Worm (Caenorhabditis elegans) whole organism, L2 larva: ENCODE measurements around the gene Y42A5A.3.

ENCODE experiments used
- C34F6.9 ChIP-seq: fragments of 150-350 bp; optimal IDR thresholded peaks from 2 replicates; lab custom pipeline; 2014; ENCODE audit warnings: missing biosample characterization, missing genetic modification characterization
- F13H6.1 ChIP-seq: sonication (generic microtip); optimal IDR thresholded peaks from 2 replicates; lab custom pipeline; 2016; ENCODE audit warnings: missing genetic modification characterization, missing compliant biosample characterization
- R02D3.7 ChIP-seq: fragments of 150-350 bp; optimal IDR thresholded peaks from 2 replicates; lab custom pipeline; 2014; ENCODE audit warnings: missing biosample characterization, missing genetic modification characterization
- Y55F3AM.14 ChIP-seq: fragments of 200-800 bp; sonication (Bioruptor generic); optimal IDR thresholded peaks from 2 replicates; lab custom pipeline; 2018; ENCODE audit warnings: mild to moderate bottlenecking, missing genetic modification characterization, missing compliant biosample characterization
- alr-1 ChIP-seq: fragments of 150-350 bp; optimal IDR thresholded peaks from 2 replicates; lab custom pipeline; 2014; ENCODE audit warnings: missing biosample characterization, missing genetic modification characterization
- aly-2 ChIP-seq: fragments of 150-350 bp; optimal IDR thresholded peaks from 2 replicates; lab custom pipeline; 2014; ENCODE audit warnings: missing biosample characterization, missing genetic modification characterization
- ama-1 ChIP-seq: fragments of 150-350 bp; optimal IDR thresholded peaks from 2 replicates; lab custom pipeline; 2018; ENCODE audit warnings: inconsistent platforms
- ceh-16 ChIP-seq: fragments of 150-350 bp; optimal IDR thresholded peaks from 2 replicates; lab custom pipeline; 2014; ENCODE audit warnings: missing biosample characterization, missing genetic modification characterization
- ceh-82 ChIP-seq: fragments of 150-350 bp; optimal IDR thresholded peaks from 2 replicates; lab custom pipeline; 2014; ENCODE audit warnings: missing biosample characterization, missing genetic modification characterization
- crh-2 ChIP-seq: sonication (generic microtip); optimal IDR thresholded peaks from 2 replicates; lab custom pipeline; 2017; ENCODE audit warnings: missing biosample characterization, missing genetic modification characterization
- dmd-4 ChIP-seq: sonication (generic microtip); optimal IDR thresholded peaks from 2 replicates; lab custom pipeline; 2017; ENCODE audit warnings: missing biosample characterization, missing genetic modification characterization
- egl-27 ChIP-seq: sonication (generic microtip); optimal IDR thresholded peaks from 3 replicates; lab custom pipeline; 2017; ENCODE audit warnings: missing biosample characterization, missing genetic modification reagents, missing genetic modification characterization
- elt-1 ChIP-seq: fragments of 150-350 bp; optimal IDR thresholded peaks from 2 replicates; lab custom pipeline; 2014; ENCODE audit warnings: missing biosample characterization, missing genetic modification characterization
- fos-1 ChIP-seq: fragments of 150-350 bp; optimal IDR thresholded peaks from 2 replicates; lab custom pipeline; 2014; ENCODE audit warnings: missing biosample characterization, missing genetic modification characterization
- gmeb-1 ChIP-seq: fragments of 150-350 bp; optimal IDR thresholded peaks from 2 replicates; lab custom pipeline; 2014; ENCODE audit warnings: missing biosample characterization, missing genetic modification characterization
- lin-11 ChIP-seq: fragments of 150-350 bp; sonication (generic microtip); optimal IDR thresholded peaks from 2 replicates; lab custom pipeline; 2014; ENCODE audit warnings: missing biosample characterization, missing genetic modification characterization, inconsistent platforms, mixed read lengths
- lin-13 ChIP-seq: fragments of 150-350 bp; optimal IDR thresholded peaks from 2 replicates; lab custom pipeline; 2014; ENCODE audit warnings: missing biosample characterization, missing genetic modification reagents, missing genetic modification characterization
- lin-39 ChIP-seq: fragments of 150-350 bp; optimal IDR thresholded peaks from 2 replicates; lab custom pipeline; 2014; ENCODE audit warnings: missing biosample characterization, missing genetic modification reagents, missing genetic modification characterization
- lsy-2 ChIP-seq, 2 experiments: fragments of 150-350 bp in 1 of 2; sonication (generic microtip) in 1 of 2; optimal IDR thresholded peaks; 2 replicates each; lab custom pipeline; 2014 to 2017; ENCODE audit warnings: missing biosample characterization in 2 of 2, missing genetic modification characterization in 2 of 2
- mbf-1 ChIP-seq: sonication (generic microtip); optimal IDR thresholded peaks from 2 replicates; lab custom pipeline; 2017; ENCODE audit warnings: missing biosample characterization, missing genetic modification characterization
- mdl-1 ChIP-seq, 2 experiments: fragments of 150-350 bp in 1 of 2; sonication (generic microtip) in 1 of 2; optimal IDR thresholded peaks; 2 replicates each; lab custom pipeline; 2017; ENCODE audit warnings: missing biosample characterization in 2 of 2, missing genetic modification characterization in 2 of 2
- nhr-10 ChIP-seq: sonication (generic microtip); optimal IDR thresholded peaks from 2 replicates; lab custom pipeline; 2017; ENCODE audit warnings: missing biosample characterization, missing genetic modification characterization
- nhr-11 ChIP-seq: fragments of 150-350 bp; optimal IDR thresholded peaks from 2 replicates; lab custom pipeline; 2014; ENCODE audit warnings: missing biosample characterization, missing genetic modification characterization
- nhr-129 ChIP-seq: fragments of 150-350 bp; optimal IDR thresholded peaks from 2 replicates; lab custom pipeline; 2014; ENCODE audit warnings: missing biosample characterization, missing genetic modification characterization
- nhr-21 ChIP-seq: fragments of 150-350 bp; optimal IDR thresholded peaks from 2 replicates; lab custom pipeline; 2014; ENCODE audit warnings: missing biosample characterization, missing genetic modification characterization
- nhr-23 ChIP-seq: fragments of 150-350 bp; optimal IDR thresholded peaks from 2 replicates; lab custom pipeline; 2014; ENCODE audit warnings: missing biosample characterization, missing genetic modification reagents, missing genetic modification characterization
- nhr-237 ChIP-seq: fragments of 150-350 bp; optimal IDR thresholded peaks from 2 replicates; lab custom pipeline; 2014; ENCODE audit warnings: missing biosample characterization, missing genetic modification characterization
- nhr-25 ChIP-seq: fragments of 150-350 bp; sonication (generic microtip); optimal IDR thresholded peaks from 3 replicates; lab custom pipeline; 2014; ENCODE audit warnings: missing biosample characterization, missing genetic modification characterization
- nhr-77 ChIP-seq: fragments of 150-350 bp; optimal IDR thresholded peaks from 2 replicates; lab custom pipeline; 2014; ENCODE audit warnings: missing biosample characterization, missing genetic modification characterization
- skn-1 ChIP-seq: sonication (generic microtip); optimal IDR thresholded peaks from 2 replicates; lab custom pipeline; 2017; ENCODE audit warnings: missing biosample characterization, missing genetic modification characterization
- sma-3 ChIP-seq: sonication (generic microtip); optimal IDR thresholded peaks from 2 replicates; lab custom pipeline; 2016; ENCODE audit warnings: missing genetic modification reagents, missing genetic modification characterization, missing compliant biosample characterization
- sma-9 ChIP-seq, 2 experiments: fragments of 150-350 bp in 1 of 2; sonication (generic microtip) in 1 of 2; optimal IDR thresholded peaks; 2 replicates each; lab custom pipeline; 2014 to 2016; ENCODE audit warnings: missing genetic modification characterization in 2 of 2, mild to moderate bottlenecking in 1 of 2, missing biosample characterization in 1 of 2, missing compliant biosample characterization in 1 of 2, missing genetic modification reagents in 1 of 2, moderate library complexity in 1 of 2
- snpc-4 ChIP-seq: fragments of 150-350 bp; optimal IDR thresholded peaks from 2 replicates; lab custom pipeline; 2014; ENCODE audit warnings: missing biosample characterization, missing genetic modification characterization
- unc-55 ChIP-seq: fragments of 150-350 bp; sonication (generic microtip); optimal IDR thresholded peaks from 3 replicates; lab custom pipeline; 2014; ENCODE audit warnings: missing biosample characterization, missing genetic modification reagents, missing genetic modification characterization
- unc-62 ChIP-seq: fragments of 150-350 bp; optimal IDR thresholded peaks from 2 replicates; lab custom pipeline; 2014; ENCODE audit warnings: missing biosample characterization, missing genetic modification reagents, missing genetic modification characterization
- zag-1 ChIP-seq: fragments of 150-350 bp; optimal IDR thresholded peaks from 2 replicates; lab custom pipeline; 2014; ENCODE audit warnings: missing biosample characterization, missing genetic modification characterization
- ztf-4 ChIP-seq: fragments of 150-350 bp; optimal IDR thresholded peaks from 2 replicates; lab custom pipeline; 2014; ENCODE audit warnings: missing biosample characterization, missing genetic modification characterization

Y42A5A.3 gene

DNA sequence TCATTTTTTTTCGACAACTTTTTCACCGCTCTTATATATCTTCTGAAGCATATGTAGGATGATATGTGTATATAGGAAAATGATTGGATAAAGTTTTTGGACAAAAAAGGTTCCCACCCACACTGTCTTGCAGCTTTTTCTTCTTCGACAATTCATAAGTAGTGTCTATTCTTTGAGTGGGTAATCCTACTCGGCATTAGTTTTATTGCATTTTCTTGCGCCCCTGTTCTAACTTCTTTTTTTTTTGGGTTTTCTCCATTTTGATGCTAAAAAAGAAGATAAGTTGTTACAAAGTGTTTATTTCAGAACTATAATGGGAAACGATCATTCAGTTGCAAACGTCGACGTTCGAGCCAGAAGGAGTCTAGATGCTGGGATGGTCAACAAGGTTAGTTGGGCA lies 38.5 kb upstream of the Y42A5A.3 start, which contains the start of gene glb-3:
Gene glb-3, plus strand, starts transcription at position 301 of the 400 bp plus-strand sequence.
- TF ChIP-seq lsy-2 (tag; optimal IDR thresholded peaks at IDR 0.05; lab: Kevin White, UChicago) (no peak), zag-1 (no peak), nhr-77 (tag; lab: Kevin White, UChicago) (no peak), ceh-82 (tag; lab: Kevin White, UChicago) (no peak), ceh-16 (no peak), nhr-25 (tag; lab: Kevin White, UChicago) (no peak), aly-2 (tag; lab: Kevin White, UChicago) (no peak), lin-13 (GFP tag; lab: Kevin White, UChicago) (no peak), nhr-11 (no peak), alr-1 (tag; lab: Kevin White, UChicago) (no peak), gmeb-1 (no peak), lin-11 (no peak), C34F6.9 (tag; lab: Kevin White, UChicago) (no peak), snpc-4 (no peak), egl-27 (no peak), fos-1 (no peak), ama-1 (no peak), lin-39 (no peak), crh-2 (tag; lab: Kevin White, UChicago) (no peak)
- TF ChIP-seq, all 48 proteins: peak for 0

DNA sequence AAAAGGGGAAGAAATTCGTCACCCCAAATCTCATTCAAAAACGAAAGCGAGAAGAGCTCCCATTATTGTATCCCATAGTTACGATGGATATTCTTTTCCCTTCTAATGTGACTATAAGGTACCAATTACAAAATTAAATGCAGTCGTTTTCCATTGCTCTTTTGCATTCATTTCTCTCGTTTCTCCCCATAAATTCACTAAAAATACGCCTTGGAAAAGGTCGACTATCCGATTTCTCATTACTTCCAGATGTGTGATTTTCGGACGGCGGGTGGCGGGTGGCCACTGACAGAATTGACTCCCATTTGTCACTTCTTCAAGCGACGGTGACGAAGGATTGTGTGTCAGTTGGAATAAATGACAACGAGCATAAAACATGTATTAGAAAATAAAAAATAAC lies 37.7 kb upstream of the Y42A5A.3 start:
- TF ChIP-seq mdl-1 (tag; optimal IDR thresholded peaks at IDR 0.05; lab: Kevin White, UChicago) (no peak), R02D3.7 (tag; lab: Kevin White, UChicago) (no peak), skn-1 (no peak), dmd-4 (tag; lab: Kevin White, UChicago) (no peak), lsy-2 (tag; optimal IDR thresholded peaks at IDR 0.05; lab: Kevin White, UChicago) (no peak), gmeb-1 (no peak)

DNA sequence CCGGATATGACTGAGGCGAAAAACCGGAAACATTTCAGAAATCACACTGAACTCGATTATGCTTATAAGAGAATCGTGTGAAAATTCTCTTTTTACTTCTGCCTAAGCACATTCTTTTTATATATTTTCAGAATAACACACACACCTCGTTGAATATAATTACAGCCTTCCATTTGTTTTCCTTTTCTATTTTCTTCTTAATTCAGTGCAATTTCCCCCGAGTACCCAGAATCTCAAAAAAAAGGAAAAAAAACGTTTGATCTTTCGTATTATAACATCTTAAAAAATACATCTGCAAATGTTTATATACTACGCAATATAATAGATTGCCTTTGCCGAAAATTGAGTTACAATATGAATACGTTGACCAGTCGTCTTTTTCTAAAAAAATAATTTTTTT lies 36.0 kb upstream of the Y42A5A.3 start:
- TF ChIP-seq unc-62 (GFP tag; lab: Kevin White, UChicago) (no peak), nhr-129 (tag; lab: Kevin White, UChicago) (no peak), dmd-4 (tag; lab: Kevin White, UChicago) (no peak), Y55F3AM.14 (GFP tag; lab: Kevin White, UChicago) (no peak), ceh-16 (no peak), R02D3.7 (tag; lab: Kevin White, UChicago) (no peak), nhr-237 (tag; lab: Kevin White, UChicago) (no peak), unc-55 (GFP tag; lab: Kevin White, UChicago) (no peak), nhr-25 (tag; lab: Kevin White, UChicago) (no peak), gmeb-1 (no peak), sma-3 (GFP tag; lab: Kevin White, UChicago) (no peak), lin-11 (no peak), nhr-10 (tag; lab: Kevin White, UChicago) (no peak), snpc-4 (no peak)
- TF ChIP-seq, all 48 proteins: peak for 0

DNA sequence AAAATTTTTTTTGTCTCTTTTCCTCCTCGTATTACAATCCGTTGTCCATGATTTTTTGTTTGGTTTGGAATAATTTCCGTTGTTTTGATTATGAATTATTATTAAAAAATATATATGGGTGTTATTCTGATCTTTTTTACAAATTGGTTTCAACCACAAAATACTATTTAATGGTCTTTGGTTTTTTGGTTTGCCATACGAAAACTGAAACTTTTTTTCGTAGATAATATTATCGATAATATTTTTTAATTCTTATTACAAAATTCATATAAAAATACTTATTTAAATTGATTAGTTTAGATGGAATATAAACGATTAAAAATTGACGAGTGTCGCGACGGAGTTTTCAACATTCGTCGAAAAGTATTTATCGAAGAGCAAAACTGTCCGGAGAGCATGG lies 31.4 kb upstream of the Y42A5A.3 start, which contains the start of gene jmjd-5:
Gene jmjd-5, plus strand, starts transcription at position 301 of the 400 bp plus-strand sequence.
- no peak for TF ChIP-seq sma-9 (GFP tag; optimal IDR thresholded peaks at IDR 0.05; lab: Kevin White, UChicago)
- TF ChIP-seq sma-9 (tag; optimal IDR thresholded peaks at IDR 0.05; lab: Kevin White, UChicago), result no peak
- TF ChIP-seq nhr-25 (tag; lab: Kevin White, UChicago), result no peak
- TF ChIP-seq nhr-21, result no peak
- no peak for TF ChIP-seq nhr-10 (tag; lab: Kevin White, UChicago)
- no peak for TF ChIP-seq skn-1
- TF ChIP-seq aly-2 (tag; lab: Kevin White, UChicago), result no peak
- no peak for TF ChIP-seq F13H6.1
- TF ChIP-seq elt-1 (tag; lab: Kevin White, UChicago), result no peak

DNA sequence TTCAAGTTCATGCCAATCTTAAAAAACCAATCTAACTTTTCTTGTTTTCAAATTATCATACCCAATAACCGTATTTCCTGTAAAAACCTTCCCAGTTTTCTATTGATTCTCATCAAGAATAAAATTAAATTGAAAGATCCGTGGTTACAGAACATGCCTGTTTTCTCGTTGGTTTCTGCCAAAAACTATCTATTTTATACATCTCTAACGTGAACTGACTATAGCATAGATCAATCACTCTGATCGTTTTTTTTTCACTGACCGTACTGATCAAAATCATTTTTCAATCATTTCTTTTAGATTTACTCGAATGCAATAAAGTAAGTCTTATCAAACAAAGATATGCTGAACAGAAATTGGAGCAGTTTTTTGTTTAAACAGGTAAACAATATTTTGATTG lies 29.1 kb upstream of the Y42A5A.3 start, which contains the start of gene C06H2.2:
Gene C06H2.2, plus strand, starts transcription at position 301 of the 400 bp plus-strand sequence.
- TF ChIP-seq fos-1 (no peak), nhr-77 (tag; lab: Kevin White, UChicago) (no peak), nhr-25 (tag; lab: Kevin White, UChicago) (no peak), nhr-23 (tag; lab: Kevin White, UChicago) (no peak), unc-62 (GFP tag; lab: Kevin White, UChicago) (no peak), nhr-11 (no peak), lin-13 (GFP tag; lab: Kevin White, UChicago) (no peak), ztf-4 (tag; lab: Kevin White, UChicago) (no peak), snpc-4 (no peak), mbf-1 (tag; lab: Kevin White, UChicago) (no peak), unc-55 (GFP tag; lab: Kevin White, UChicago) (no peak)
